Worm (Caenorhabditis elegans): ENCODE results near the gene C32D5.4.

C32D5.4 gene

DNA sequence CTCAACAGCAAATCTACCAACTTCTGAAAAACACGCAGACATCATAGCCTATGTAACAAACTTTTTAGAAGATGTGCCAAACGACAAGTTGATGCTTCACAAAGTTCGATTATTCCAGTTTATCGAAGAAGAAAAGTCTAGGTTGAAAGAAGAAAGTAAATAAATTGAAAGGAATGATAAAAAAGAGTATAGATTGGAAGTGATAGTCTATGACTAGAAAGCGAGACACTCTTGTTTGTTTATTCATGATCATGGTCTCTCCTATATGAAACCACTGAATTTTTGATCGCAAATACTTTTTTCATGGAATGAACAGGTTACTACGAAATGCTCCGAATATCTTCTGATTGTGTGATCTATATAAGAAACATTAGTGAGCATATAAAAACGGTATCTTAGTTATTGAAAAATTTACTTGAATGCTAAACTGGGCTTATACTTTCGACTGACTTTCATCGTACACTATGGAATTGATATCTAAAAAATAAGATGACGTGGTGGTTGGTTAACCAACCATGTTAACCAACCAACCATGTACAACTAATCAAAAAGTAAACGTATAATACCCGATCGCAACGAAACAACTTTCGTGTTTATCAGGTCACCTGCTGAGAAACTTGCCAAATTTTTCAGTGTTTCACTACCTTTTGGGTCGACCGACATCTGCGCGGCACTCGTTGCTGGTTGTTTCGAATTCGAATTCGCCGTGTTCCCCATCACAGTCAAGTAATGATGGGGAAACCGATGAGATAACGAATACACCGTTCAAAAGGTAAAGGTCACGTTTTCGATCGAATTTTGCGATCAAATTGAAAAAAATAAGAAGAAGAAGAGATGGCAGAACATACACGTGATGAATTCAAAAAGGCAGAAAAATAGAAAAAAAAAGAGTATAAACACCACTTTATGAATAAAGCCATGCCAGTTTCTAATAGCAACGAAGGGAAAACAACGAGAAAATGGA lies 22.6 kb upstream of the C32D5.4 start, which contains the start of gene C32D5.8:
Gene C32D5.8, minus strand, starts transcription at position 770 of the 964 bp plus-strand sequence.
- no peak for TF ChIP-seq unc-62 (GFP tag; optimal IDR thresholded peaks at IDR 0.05)

DNA sequence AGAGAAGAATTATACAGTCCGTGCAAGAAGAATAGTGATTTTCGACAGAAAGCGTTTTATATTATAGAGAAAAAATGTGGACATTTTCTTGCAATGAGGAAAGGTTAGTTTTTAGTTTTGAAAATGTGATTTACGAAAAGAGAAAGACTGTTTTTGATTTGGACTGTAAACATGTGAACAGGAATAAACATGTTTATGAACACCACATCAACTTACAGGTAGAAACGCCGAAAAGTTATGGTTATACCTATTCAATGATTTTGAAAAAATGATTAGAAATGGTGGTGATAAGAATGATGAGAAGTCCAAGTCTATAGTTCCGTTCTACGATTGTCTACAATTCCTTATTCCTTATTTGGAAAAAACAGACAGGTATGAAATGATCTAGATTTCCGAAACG lies 21.6 kb upstream of the C32D5.4 start:
- TF ChIP-seq unc-62 (GFP tag; optimal IDR thresholded peaks at IDR 0.05), result no peak

DNA sequence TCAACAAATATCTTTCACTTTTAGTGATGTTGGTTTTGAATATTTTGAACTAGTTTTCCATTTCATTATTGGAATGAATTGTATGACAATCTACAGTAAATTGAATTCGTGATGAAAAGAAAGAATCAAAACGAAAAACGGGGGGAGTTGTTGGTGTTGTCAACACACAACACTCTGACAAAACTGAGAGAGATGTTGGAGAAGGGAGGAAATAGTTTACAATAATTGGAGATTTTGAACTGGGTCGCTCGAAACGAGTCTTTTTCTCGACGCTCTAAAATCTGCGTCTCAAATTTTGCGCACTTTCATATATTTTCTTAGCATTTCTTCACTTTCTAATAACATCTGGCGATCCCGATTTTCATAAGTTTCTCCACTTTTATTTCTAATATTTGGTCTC lies 21.0 kb upstream of the C32D5.4 start, which contains the start of gene txt-18:
Gene txt-18, plus strand, starts transcription at position 180 of the 400 bp plus-strand sequence.
- no peak for TF ChIP-seq unc-62 (GFP tag; optimal IDR thresholded peaks at IDR 0.05)

DNA sequence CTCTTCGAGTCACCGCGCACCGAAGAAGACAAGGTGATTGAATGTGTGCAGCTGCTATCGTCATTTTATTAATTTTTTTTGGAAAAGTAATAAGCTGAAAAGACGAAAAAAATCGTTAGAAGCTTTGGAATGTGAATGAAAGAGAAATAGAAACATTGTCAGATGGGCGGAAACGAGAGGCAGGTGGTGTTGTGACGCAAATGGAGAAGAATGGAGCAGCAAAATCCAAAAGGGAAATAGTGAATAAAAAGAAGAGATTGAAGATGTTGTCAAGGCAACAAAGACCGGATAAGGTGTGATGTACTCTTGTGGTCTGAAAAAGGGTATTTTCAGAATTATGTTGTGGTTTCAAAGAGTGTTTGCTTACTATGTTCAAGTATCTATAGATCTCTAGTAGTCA lies 19.6 kb upstream of the C32D5.4 start:
- no peak for TF ChIP-seq unc-62 (GFP tag; optimal IDR thresholded peaks at IDR 0.05)

DNA sequence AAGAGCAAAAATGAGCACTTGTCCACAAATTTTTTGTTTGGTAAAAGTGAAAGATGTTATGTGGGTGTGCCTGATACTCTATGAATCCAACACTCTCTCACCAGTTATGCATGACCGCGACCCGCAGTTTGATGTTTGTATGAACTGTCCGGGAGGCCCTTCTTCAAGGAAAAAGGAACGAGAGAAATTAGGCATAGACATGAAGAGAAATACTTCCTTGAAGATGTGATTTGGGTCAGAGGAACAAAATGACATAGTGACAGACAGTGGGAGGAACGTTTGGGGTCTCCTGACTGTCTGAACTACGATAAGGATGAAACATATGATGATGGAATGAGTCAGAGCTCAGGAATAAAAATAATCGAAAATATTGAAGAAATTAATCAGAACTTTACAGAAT lies 18.2 kb upstream of the C32D5.4 start:
- TF ChIP-seq unc-62 (GFP tag; optimal IDR thresholded peaks at IDR 0.05), result no peak

DNA sequence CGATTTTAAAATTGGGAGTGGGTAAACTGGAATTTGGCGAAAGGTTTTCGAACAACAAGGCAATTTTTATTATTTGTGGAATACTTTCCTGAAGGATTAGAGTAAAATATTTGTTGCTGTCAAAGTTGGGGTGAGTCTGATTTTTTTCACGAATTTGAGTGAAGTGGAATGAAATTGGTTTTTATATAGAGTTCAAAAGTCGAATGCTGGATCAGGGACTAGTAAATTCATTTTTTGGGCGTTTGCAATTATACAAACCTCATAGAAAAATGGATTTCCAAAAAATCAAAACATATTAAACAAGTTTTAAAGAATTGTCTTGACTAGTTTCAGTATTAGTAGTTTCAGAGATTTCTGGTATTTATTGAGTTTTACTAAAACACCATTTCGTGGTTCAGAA lies 17.1 kb upstream of the C32D5.4 start, which contains the start of gene C32D5.7:
Gene C32D5.7, minus strand, starts transcription at position 101 of the 400 bp plus-strand sequence.
- TF ChIP-seq unc-62 (GFP tag; optimal IDR thresholded peaks at IDR 0.05), result no peak

DNA sequence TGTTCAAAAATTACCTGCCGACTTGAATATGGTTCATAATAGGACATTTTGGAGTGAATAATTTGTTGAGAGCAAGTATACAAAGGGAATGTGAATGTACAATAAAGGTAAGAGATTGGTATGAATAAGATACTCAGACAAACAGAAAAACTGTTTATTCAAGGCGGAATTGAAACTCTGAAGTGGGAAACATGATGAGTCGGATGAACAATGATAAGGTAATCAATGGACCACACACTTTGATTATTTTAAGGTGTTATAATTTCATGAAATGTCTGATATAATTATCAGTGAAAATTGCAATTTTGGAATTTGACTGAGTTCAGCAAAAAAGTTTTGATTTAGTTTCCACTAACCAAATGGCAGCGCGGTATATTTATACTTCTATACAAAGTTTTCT lies 16.6 kb upstream of the C32D5.4 start:
- TF ChIP-seq unc-62 (GFP tag; optimal IDR thresholded peaks at IDR 0.05), result no peak

DNA sequence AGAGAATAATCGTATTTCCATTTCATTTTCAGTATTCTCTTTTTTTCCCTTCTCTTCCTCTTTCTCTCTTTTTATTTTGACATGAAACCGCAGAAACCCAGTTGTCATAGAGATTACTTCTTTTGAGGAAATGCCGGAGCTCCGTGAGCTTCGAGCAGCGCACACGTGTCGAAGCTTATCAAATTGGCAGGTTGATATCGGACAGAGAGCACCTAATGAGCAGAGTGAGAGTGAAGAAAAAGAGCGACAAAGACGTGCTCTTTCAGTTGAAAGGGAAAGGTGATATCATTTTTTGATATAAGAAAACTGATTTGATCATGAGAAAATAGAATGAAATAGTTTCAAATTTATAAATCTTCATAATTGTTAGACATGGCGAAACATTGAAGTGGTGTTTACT lies 12.5 kb upstream of the C32D5.4 start, which contains the start of gene C32D5.14:
Gene C32D5.14, plus strand, starts transcription at position 131 of the 400 bp plus-strand sequence.
- TF ChIP-seq unc-62 (GFP tag; optimal IDR thresholded peaks at IDR 0.05), result no peak

DNA sequence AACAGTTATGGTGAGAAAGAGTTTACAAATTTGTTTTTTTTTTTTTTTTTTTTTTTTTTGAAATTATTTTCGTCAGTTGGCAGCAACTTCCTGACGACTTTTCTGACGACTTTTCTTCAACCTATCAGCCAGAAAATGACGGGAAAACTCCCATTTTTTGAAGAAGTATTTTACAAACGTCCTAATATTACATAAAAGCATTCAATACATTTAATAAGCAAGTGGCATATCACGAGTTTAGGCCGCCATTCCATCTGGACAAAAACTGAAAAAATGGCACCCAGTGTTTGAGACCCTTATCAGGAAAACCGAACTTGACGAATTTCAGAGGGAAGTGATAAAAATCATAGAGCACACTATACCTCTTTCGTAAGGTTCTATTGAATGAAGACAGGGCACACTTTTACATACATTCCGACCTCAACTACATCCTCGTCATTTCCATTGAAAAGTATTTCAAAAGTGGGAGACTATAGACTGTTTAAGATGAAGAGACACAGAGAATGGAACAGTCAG lies 11.9 kb upstream of the C32D5.4 start:
- TF ChIP-seq unc-62 (GFP tag; optimal IDR thresholded peaks at IDR 0.05), result no peak

DNA sequence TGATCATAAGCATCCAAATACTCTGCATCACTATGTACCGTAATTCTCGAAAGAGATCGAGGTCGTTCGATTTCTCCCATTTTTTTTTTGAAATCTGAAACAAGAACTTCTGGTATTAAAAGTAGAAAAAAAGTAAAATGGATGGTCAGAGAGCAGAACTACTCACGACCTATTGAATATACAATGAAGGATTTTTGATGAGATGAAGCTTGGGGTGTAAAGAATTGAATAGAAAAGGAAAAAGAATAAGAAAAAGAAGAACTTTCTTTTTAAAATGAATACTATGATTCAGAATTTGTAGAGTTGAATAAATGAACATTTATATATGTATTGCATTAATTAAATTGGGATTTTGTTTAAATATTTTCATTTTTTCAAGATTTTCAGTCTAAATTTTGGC lies 11.0 kb upstream of the C32D5.4 start, which contains the start of gene ttc-39B:
Gene ttc-39B, minus strand, starts transcription at position 101 of the 400 bp plus-strand sequence.
- no peak for TF ChIP-seq unc-62 (GFP tag; optimal IDR thresholded peaks at IDR 0.05)

DNA sequence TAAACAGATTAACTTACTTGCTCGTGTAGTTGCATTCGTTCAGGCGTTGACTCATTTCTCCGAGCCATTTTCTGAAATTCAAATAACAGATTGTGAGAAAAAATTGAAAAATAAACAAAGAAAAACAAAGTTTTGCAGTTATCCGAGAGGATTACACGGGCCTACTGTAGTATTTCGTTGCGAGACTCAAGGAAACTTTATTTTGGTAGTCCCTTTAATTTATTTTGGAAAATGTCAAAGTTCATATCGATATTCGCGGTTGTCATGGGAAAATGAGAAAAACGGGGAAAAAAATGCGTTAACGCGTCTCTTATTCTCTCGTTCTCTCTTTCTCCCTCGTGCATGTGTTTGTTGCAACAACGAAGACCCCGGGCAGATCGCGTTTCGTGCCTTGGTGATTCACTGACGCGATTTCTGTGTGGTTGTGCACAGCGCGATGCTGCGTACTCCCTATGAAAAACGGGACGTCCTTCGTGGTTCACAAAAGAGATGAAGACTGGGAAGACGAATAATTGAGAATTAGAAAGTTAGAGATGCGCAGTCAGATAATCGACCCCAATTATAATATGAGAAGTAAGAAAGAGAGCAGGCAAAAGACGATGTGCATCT lies 8.4 kb upstream of the C32D5.4 start, which contains the start of gene set-4:
Gene set-4, minus strand, starts transcription at position 120 of the 609 bp plus-strand sequence.
- TF ChIP-seq unc-62 (GFP tag; optimal IDR thresholded peaks at IDR 0.05), result no peak

DNA sequence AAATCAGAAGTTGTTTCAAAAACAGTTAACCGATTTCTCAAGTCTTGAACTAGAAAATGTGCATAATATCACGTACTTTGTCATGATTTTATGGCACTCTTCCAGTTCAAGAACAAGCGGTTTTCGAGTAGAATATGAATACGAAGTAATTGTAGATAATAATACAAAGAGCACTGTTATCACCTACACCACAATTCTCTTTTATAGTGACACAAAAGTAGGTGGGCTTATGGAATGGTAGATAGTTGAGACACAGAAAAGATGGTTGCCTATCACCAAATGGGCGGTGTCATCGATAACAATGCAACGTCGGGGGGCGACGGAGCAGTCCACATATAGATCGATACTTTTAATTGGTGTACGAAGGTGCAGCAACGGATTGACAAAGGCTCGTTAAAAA lies 5.8 kb upstream of the C32D5.4 start:
- no peak for TF ChIP-seq unc-62 (GFP tag; optimal IDR thresholded peaks at IDR 0.05)

DNA sequence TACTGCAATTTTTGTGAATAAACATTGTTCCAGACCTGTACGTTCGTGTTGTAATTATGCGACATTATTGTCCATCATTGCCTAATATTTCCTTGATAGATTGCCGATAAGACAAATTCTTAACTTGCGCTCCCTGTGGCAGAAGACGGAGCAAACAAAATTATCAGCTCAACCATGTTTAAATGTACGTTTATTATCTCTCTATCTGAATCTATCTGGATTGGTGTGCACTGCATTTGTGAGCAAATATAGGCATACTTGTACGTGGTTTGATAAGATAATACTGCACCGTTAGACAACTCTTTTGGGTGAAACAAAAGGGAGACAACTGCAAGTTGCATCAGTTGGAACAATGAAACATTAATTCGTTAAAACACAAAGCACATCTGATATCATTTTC lies 4.4 kb upstream of the C32D5.4 start:
- TF ChIP-seq unc-62 (GFP tag; optimal IDR thresholded peaks at IDR 0.05), result no peak

DNA sequence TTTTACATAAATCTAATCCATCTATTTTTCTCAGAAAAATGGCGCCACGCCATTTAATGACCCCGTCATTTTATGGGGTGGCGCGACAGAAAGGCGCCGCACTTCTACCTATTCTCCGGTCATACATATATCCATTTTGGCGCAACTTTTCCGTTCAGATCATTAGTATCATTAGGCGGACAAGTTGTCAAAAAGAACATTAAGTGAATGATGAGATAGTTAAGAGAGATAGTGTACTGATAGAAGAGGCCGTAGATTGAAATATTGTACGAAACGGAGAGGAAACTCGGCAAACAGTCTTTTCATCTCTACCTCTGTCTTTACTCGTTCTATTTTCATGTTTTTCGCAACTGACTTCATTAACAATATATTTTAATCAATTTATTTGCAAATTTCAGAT lies 1.2 kb upstream of the C32D5.4 start, which contains the start of gene sma-6:
Gene sma-6, plus strand, starts transcription at position 399 of the 400 bp plus-strand sequence.
- TF ChIP-seq unc-62 (GFP tag; optimal IDR thresholded peaks at IDR 0.05), result no peak

DNA sequence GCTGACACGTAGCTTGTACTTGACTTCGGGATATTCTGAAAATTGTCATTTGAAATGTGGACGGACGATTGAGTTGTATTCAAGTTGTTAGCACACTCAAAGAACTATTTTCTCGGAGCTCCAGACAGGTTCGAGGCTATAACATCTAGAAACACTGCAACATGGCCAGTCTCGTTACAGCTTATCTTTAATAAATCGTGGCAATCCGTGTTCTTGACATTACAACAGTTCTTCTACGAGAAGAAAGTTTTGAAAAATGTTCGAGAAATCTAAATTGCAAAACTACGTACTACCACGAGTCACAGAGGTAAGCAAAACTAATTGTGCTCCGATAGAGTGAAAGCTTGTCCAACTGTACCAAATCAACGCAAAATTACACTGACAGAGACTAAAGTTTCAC lies 798 bp downstream of the C32D5.4 start:
- no peak for TF ChIP-seq unc-62 (GFP tag; optimal IDR thresholded peaks at IDR 0.05)

Measured in whole organism, dauer.